Worm (Caenorhabditis elegans) whole organism, young adult: ENCODE measurements around the gene fbxa-84.
"Not testable (repeated sequence)": the region's sequence is repeated elsewhere in the genome, so short reads cannot be mapped to it uniquely, and the experiment has no call there.

Source experiments
- B0035.1 ChIP-seq: sonication (generic microtip); optimal IDR thresholded peaks from 2 replicates; lab custom pipeline; 2016; ENCODE audit warnings: missing genetic modification characterization, mild to moderate bottlenecking, missing compliant biosample characterization, missing genotype, missing genetic modification reagents
- F22D6.2 ChIP-seq: sonication (generic microtip); optimal IDR thresholded peaks from 2 replicates; lab custom pipeline; 2016; ENCODE audit warnings: mild to moderate bottlenecking, missing genetic modification characterization, missing compliant biosample characterization
- F23B12.7 ChIP-seq: sonication (generic microtip); optimal IDR thresholded peaks from 2 replicates; lab custom pipeline; 2017; ENCODE audit warnings: missing genetic modification characterization, mild to moderate bottlenecking, missing compliant biosample characterization, antibody characterized with exemption, moderate library complexity; ENCODE audit not compliant: insufficient read depth
- F57C9.4 ChIP-seq: sonication (generic microtip); optimal IDR thresholded peaks from 2 replicates; lab custom pipeline; 2017; ENCODE audit warnings: mild to moderate bottlenecking, missing genetic modification characterization, missing compliant biosample characterization
- K11D2.4 ChIP-seq: fragments of 200-800 bp; sonication (Bioruptor generic); IDR thresholded peaks from 2 replicates; pipeline ENCODE4 v1.3.6; 2022; ENCODE audit warnings: missing genetic modification reagents, missing genetic modification characterization, missing compliant biosample characterization
- Y53F4B.3 ChIP-seq: fragments of 200-800 bp; sonication (Bioruptor generic); IDR thresholded peaks from 2 replicates; pipeline ENCODE4 v1.3.6; 2022; ENCODE audit warnings: missing genetic modification reagents, missing genetic modification characterization, missing compliant biosample characterization
- ama-1 ChIP-seq, 3 experiments: fragments of 150-350 bp in 1 of 3; sonication (generic microtip) in 2 of 3; optimal IDR thresholded peaks; 2 replicates each; lab custom pipeline; 2014 to 2018; ENCODE audit warnings: missing biosample characterization in 2 of 3, missing genetic modification characterization in 2 of 3, missing genetic modification reagents in 2 of 3
- aptf-2 ChIP-seq: fragments of 200-800 bp; sonication (Bioruptor generic); conservative IDR thresholded peaks from 2 replicates; pipeline ENCODE4 v1.3.6; 2022; ENCODE audit warnings: missing genetic modification reagents, missing genetic modification characterization, missing compliant biosample characterization
- attf-6 ChIP-seq: fragments of 200-800 bp; sonication (Bioruptor generic); IDR thresholded peaks from 2 replicates; pipeline ENCODE4 v1.3.6; 2022; ENCODE audit warnings: missing genetic modification reagents, missing genetic modification characterization, missing compliant biosample characterization
- bed-1 ChIP-seq: fragments of 200-800 bp; sonication (Bioruptor generic); IDR thresholded peaks from 2 replicates; pipeline ENCODE4 v1.3.6; 2022; ENCODE audit warnings: missing genetic modification reagents, missing genetic modification characterization, missing compliant biosample characterization
- cebp-1 ChIP-seq, 2 experiments: fragments of 200-800 bp in 1 of 2; sonication (Bioruptor generic) in 1 of 2; sonication (generic microtip) in 1 of 2; IDR thresholded peaks in 1 of 2; optimal IDR thresholded peaks in 1 of 2; 2 replicates each; pipeline versions ENCODE4 v1.3.6 to Lab custom; 2017 to 2022; ENCODE audit warnings: missing compliant biosample characterization in 2 of 2, missing genetic modification characterization in 2 of 2, mild to moderate bottlenecking in 1 of 2, missing genetic modification reagents in 1 of 2, moderate library complexity in 1 of 2
- cebp-2 ChIP-seq: fragments of 200-800 bp; sonication (Bioruptor generic); IDR thresholded peaks from 2 replicates; pipeline ENCODE4 v1.3.6; 2022; ENCODE audit warnings: missing genetic modification characterization, missing compliant biosample characterization
- dpff-1 ChIP-seq: sonication (generic microtip); optimal IDR thresholded peaks from 2 replicates; lab custom pipeline; 2017; ENCODE audit warnings: mild to moderate bottlenecking, missing genetic modification characterization, missing compliant biosample characterization
- egl-18 ChIP-seq: fragments of 200-800 bp; sonication (Bioruptor generic); IDR thresholded peaks from 2 replicates; pipeline ENCODE4 v1.3.6; 2022; ENCODE audit warnings: missing genetic modification reagents, missing genetic modification characterization, missing compliant biosample characterization
- egrh-3 ChIP-seq: fragments of 200-800 bp; sonication (Bioruptor generic); IDR thresholded peaks from 2 replicates; pipeline ENCODE4 v1.3.6; 2022; ENCODE audit warnings: missing genetic modification reagents, missing genetic modification characterization, missing compliant biosample characterization
- hlh-26 ChIP-seq: fragments of 200-800 bp; sonication (Bioruptor generic); conservative IDR thresholded peaks from 2 replicates; pipeline ENCODE4 v1.3.6; 2022; ENCODE audit warnings: missing genetic modification reagents, missing genetic modification characterization, missing compliant biosample characterization
- hmg-1.2 ChIP-seq: fragments of 200-800 bp; sonication (Bioruptor generic); IDR thresholded peaks from 2 replicates; pipeline ENCODE4 v1.3.6; 2022; ENCODE audit warnings: missing genetic modification reagents, missing genetic modification characterization, missing compliant biosample characterization
- hmg-20 ChIP-seq: fragments of 200-800 bp; sonication (Bioruptor generic); IDR thresholded peaks from 2 replicates; pipeline ENCODE4 v1.3.6; 2022; ENCODE audit warnings: missing genetic modification reagents, missing genetic modification characterization, missing compliant biosample characterization
- hsf-1 ChIP-seq: fragments of 200-800 bp; sonication (Bioruptor generic); IDR thresholded peaks from 2 replicates; pipeline ENCODE4 v1.3.6; 2022; ENCODE audit warnings: missing genetic modification reagents, missing genetic modification characterization, missing compliant biosample characterization
- lsy-27 ChIP-seq: sonication (generic microtip); optimal IDR thresholded peaks from 2 replicates; lab custom pipeline; 2017; ENCODE audit warnings: missing genetic modification characterization, mild to moderate bottlenecking, missing compliant biosample characterization, antibody characterized with exemption, missing genotype, borderline replicate concordance; ENCODE audit not compliant: insufficient read depth
- mcd-1 ChIP-seq: fragments of 200-800 bp; sonication (Bioruptor generic); IDR thresholded peaks from 2 replicates; pipeline ENCODE4 v1.3.6; 2022; ENCODE audit warnings: missing genetic modification reagents, missing genetic modification characterization, missing compliant biosample characterization
- mel-28 ChIP-seq: sonication (generic microtip); optimal IDR thresholded peaks from 2 replicates; lab custom pipeline; 2016; ENCODE audit warnings: borderline replicate concordance, mild to moderate bottlenecking, missing genetic modification characterization, missing compliant biosample characterization
- nfya-2 ChIP-seq: fragments of 200-800 bp; sonication (Bioruptor generic); IDR thresholded peaks from 2 replicates; pipeline ENCODE4 v1.3.6; 2022; ENCODE audit warnings: missing genetic modification reagents, missing genetic modification characterization, missing compliant biosample characterization
- nhr-120 ChIP-seq: fragments of 200-800 bp; sonication (Bioruptor generic); IDR thresholded peaks from 2 replicates; pipeline ENCODE4 v1.3.6; 2022; ENCODE audit warnings: missing genetic modification characterization, missing compliant biosample characterization
- nhr-179 ChIP-seq: sonication (generic microtip); optimal IDR thresholded peaks from 2 replicates; lab custom pipeline; 2016; ENCODE audit warnings: mild to moderate bottlenecking, missing genetic modification characterization, missing compliant biosample characterization
- repo-1 ChIP-seq: sonication (generic microtip); optimal IDR thresholded peaks from 2 replicates; lab custom pipeline; 2017; ENCODE audit warnings: mild to moderate bottlenecking, missing genetic modification characterization, missing compliant biosample characterization
- snpc-1.1 ChIP-seq: sonication (generic microtip); optimal IDR thresholded peaks from 2 replicates; lab custom pipeline; 2017; ENCODE audit warnings: missing genetic modification characterization, mild to moderate bottlenecking, missing compliant biosample characterization, antibody characterized with exemption, moderate library complexity, missing genotype, missing genetic modification reagents; ENCODE audit not compliant: insufficient read depth
- snpc-1.3 ChIP-seq: sonication (generic microtip); optimal IDR thresholded peaks from 2 replicates; lab custom pipeline; 2017; ENCODE audit warnings: missing genetic modification characterization, mild to moderate bottlenecking, missing compliant biosample characterization, antibody characterized with exemption, moderate library complexity, missing genotype, missing genetic modification reagents; ENCODE audit not compliant: insufficient read depth
- tbp1 ChIP-seq: fragments of 200-800 bp; sonication (Bioruptor generic); optimal IDR thresholded peaks from 2 replicates; lab custom pipeline; 2018; ENCODE audit warnings: mild to moderate bottlenecking, missing genetic modification characterization, missing compliant biosample characterization
- xnd-1 ChIP-seq: sonication (generic microtip); optimal IDR thresholded peaks from 2 replicates; lab custom pipeline; 2016; ENCODE audit warnings: missing genotype, missing genetic modification reagents, missing genetic modification characterization, missing compliant biosample characterization
- zfh-2 ChIP-seq: fragments of 200-800 bp; sonication (Bioruptor generic); conservative IDR thresholded peaks from 2 replicates; pipeline ENCODE4 v1.3.6; 2022; ENCODE audit warnings: missing genetic modification reagents, missing genetic modification characterization, missing compliant biosample characterization
- zim-3 ChIP-seq: sonication (generic microtip); optimal IDR thresholded peaks from 2 replicates; lab custom pipeline; 2017; ENCODE audit warnings: mild to moderate bottlenecking, missing genetic modification characterization, moderate library complexity, missing compliant biosample characterization
- ztf-22 ChIP-seq: fragments of 200-800 bp; sonication (Bioruptor generic); optimal IDR thresholded peaks from 2 replicates; lab custom pipeline; 2018; ENCODE audit warnings: mild to moderate bottlenecking, missing genetic modification characterization, moderate library complexity, missing compliant biosample characterization

fbxa-84 gene

DNA sequence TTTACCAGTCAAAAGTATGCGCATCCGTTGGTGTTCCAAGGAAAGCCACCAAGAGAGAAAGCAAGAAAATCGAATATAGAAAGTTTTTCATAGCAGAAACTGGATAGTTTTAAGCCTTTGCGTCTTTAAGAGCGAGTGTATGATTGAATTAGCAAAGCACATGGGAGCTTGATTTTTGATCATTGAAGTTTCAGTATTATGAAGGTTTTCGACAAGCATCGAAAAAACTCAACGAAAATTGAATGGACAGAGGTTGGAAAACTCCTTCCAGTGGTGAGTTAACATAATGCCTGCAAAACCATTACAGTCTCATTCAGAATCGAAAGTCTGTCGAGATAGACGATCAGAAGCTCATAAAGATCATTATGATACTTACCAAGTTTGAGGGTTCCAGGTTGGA is 11.7 kb downstream of the fbxa-84 start, which contains the start of gene Y75B12B.13:
Gene Y75B12B.13, minus strand, starts transcription at position 101 of the 400 bp plus-strand sequence.
- TF ChIP-seq K11D2.4 (GFP tag; lab: Robert Waterston, UW), result no peak
- TF ChIP-seq aptf-2, result no peak
- no peak for TF ChIP-seq B0035.1 (tag; lab: Kevin White, UChicago)
- TF ChIP-seq cebp-1 (GFP tag; IDR thresholded peaks at IDR 0.05; lab: Robert Waterston, UW), result no peak
- TF ChIP-seq cebp-1 (tag; optimal IDR thresholded peaks at IDR 0.05; lab: Kevin White, UChicago), result no peak
- no peak for TF ChIP-seq ztf-22
- TF ChIP-seq, all 124 proteins: peak for 0

DNA sequence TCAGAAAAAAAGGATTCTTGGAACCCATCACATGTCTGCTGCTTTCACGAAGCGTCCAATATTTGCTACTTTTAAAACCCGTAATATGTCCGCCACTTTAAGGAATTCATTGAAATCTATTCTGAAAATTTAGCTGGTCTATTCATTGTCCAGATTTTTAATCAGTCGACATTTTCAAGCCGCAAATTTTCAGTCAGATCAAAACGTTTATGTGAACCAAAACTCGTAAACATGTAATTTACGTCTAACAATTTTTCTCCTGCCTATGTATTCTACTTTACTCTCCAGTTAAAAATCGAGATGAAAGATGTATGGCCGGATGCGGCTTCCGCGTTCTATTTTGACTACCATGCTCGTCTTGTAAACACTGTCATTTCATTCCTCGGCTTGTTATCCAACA is 15.7 kb downstream of the fbxa-84 start, which contains the start of gene srw-1:
Gene srw-1, plus strand, starts transcription at position 301 of the 400 bp plus-strand sequence.
- TF ChIP-seq Y53F4B.3 (GFP tag; lab: Robert Waterston, UW) (no peak), snpc-1.3 (tag; lab: Kevin White, UChicago) (no peak), bed-1 (GFP tag; lab: Robert Waterston, UW) (no peak), snpc-1.1 (tag; lab: Kevin White, UChicago) (no peak), nhr-179 (tag; lab: Kevin White, UChicago) (no peak), egrh-3 (GFP tag; lab: Robert Waterston, UW) (no peak), zim-3 (tag; lab: Kevin White, UChicago) (no peak), hlh-26 (GFP tag; lab: Robert Waterston, UW) (no peak), F57C9.4 (no peak), tbp1 (GFP tag; lab: Kevin White, UChicago) (no peak), dpff-1 (no peak), hmg-1.2 (GFP tag; lab: Robert Waterston, UW) (no peak), ama-1 (optimal IDR thresholded peaks at IDR 0.05; lab: Kevin White, UChicago) (no peak), ama-1 (GFP tag; optimal IDR thresholded peaks at IDR 0.05; lab: Kevin White, UChicago) (no peak), repo-1 (no peak), xnd-1 (no peak), zfh-2 (GFP tag; lab: Robert Waterston, UW) (no peak), egl-18 (GFP tag; lab: Robert Waterston, UW) (no peak), lsy-27 (tag; lab: Kevin White, UChicago) (no peak), mcd-1 (GFP tag; lab: Robert Waterston, UW) (no peak), F23B12.7 (tag; lab: Kevin White, UChicago) (no peak)

DNA sequence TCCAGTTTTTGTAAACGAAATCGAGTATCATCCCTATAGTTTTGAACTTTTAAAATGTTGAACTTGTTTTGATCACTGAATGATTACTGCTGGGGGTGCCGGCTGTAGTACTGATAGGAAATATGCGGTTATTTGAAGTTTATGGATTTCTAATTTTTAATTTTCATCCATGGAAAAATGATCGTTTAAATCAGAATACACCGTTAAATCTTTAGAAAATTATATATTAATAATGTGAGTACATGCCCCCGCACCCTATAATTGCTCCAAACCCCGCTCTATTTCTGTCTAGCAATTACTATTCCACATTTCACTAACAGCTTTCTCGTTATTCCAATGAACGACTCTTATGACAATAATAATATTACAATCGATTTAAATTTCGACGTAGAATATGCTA is 17.5 kb downstream of the fbxa-84 start, which contains the start of gene Y75B12B.10:
Gene Y75B12B.10, plus strand, starts transcription at position 301 of the 400 bp plus-strand sequence.
- no peak for TF ChIP-seq nfya-2 (GFP tag; lab: Robert Waterston, UW)
- TF ChIP-seq nhr-120 (GFP tag; lab: Robert Waterston, UW), result no peak
- TF ChIP-seq attf-6 (GFP tag; lab: Robert Waterston, UW), result no peak
- no peak for TF ChIP-seq cebp-2 (GFP tag; lab: Robert Waterston, UW)
- no peak for TF ChIP-seq lsy-27 (tag; lab: Kevin White, UChicago)
- TF ChIP-seq F22D6.2, result no peak
- no peak for TF ChIP-seq hmg-20 (GFP tag; lab: Robert Waterston, UW)

DNA sequence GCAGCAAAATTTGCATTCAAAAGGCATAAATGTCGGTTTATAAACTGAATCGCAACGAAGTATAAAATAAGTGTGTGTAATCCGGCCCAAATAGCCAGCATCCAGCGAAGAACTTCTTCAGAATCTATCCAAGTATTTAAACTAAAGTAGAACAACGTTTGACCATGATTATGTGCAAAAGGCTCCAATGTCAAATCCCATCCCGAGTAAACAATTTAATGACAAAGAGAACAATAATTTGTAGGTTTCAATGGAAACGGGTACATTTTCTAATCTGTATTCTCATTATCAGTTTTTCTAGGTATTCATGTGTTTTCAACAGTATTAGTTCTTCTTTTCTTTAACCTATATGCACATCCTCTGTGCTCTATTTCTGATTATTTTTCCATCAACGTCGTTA is 25.4 kb downstream of the fbxa-84 start, which contains the start of gene C41G6.12:
Gene C41G6.12, minus strand, starts transcription at position 101 of the 400 bp plus-strand sequence.
- not testable (repeated sequence) for TF ChIP-seq mel-28 (tag; lab: Kevin White, UChicago); hsf-1 (GFP tag; lab: Robert Waterston, UW); mcd-1 (GFP tag; lab: Robert Waterston, UW)
